Fruit fly (Drosophila melanogaster) whole organism, embryonic: ENCODE measurements around the gene CG4101.
A peak's percentile ranks its signal among the peaks of the same experiment; 100 is the strongest.

Experiments
- Antp ChIP-seq: fragments of 200-800 bp; sonication (Bioruptor generic); optimal IDR thresholded peaks from 3 replicates; lab custom pipeline; 2016; ENCODE audit warnings: missing biosample characterization, missing genetic modification characterization
- Atf6 ChIP-seq: fragments of 200-800 bp; sonication (Bioruptor generic); IDR thresholded peaks from 2 replicates; pipeline ENCODE4 v1.3.6; 2022; ENCODE audit warnings: missing biosample characterization, missing genetic modification characterization
- BEAF-32 ChIP-seq: fragments of 200-800 bp; sonication (Bioruptor generic); optimal IDR thresholded peaks from 3 replicates; lab custom pipeline; 2017; ENCODE audit warnings: missing biosample characterization, missing genetic modification characterization, mild to moderate bottlenecking, moderate library complexity, missing genetic modification reagents
- Bgb ChIP-seq: fragments of 200-800 bp; sonication (Bioruptor generic); IDR thresholded peaks from 2 replicates; pipeline ENCODE4 v1.3.6; 2022; ENCODE audit warnings: missing biosample characterization, missing genetic modification characterization; ENCODE audit not compliant: partially characterized antibody
- Bteb2 ChIP-seq: fragments of 200-800 bp; sonication (Bioruptor generic); optimal IDR thresholded peaks from 2 replicates; lab custom pipeline; 2016; ENCODE audit warnings: missing biosample characterization, missing genetic modification characterization
- CG10147 ChIP-seq: fragments of 200-800 bp; sonication (Bioruptor generic); optimal IDR thresholded peaks from 2 replicates; lab custom pipeline; 2019; ENCODE audit warnings: missing biosample characterization, mild to moderate bottlenecking, missing genetic modification characterization, moderate library complexity
- CG10274 ChIP-seq: fragments of 200-800 bp; sonication (Bioruptor generic); optimal IDR thresholded peaks from 3 replicates; lab custom pipeline; 2017; ENCODE audit warnings: missing biosample characterization, mild to moderate bottlenecking, missing genetic modification characterization
- CG10321 ChIP-seq: fragments of 200-800 bp; sonication (Bioruptor generic); IDR thresholded peaks from 2 replicates; pipeline ENCODE4 v1.3.6; 2022; ENCODE audit warnings: missing biosample characterization, missing genetic modification characterization
- CG10543 ChIP-seq: fragments of 200-800 bp; sonication (Bioruptor generic); optimal IDR thresholded peaks from 3 replicates; lab custom pipeline; 2017; ENCODE audit warnings: missing biosample characterization, mild to moderate bottlenecking, missing genetic modification characterization, moderate library complexity
- CG13287 ChIP-seq: fragments of 200-800 bp; sonication (Bioruptor generic); IDR thresholded peaks from 2 replicates; pipeline ENCODE4 v1.3.6; 2022; ENCODE audit warnings: missing biosample characterization, missing genetic modification characterization; ENCODE audit not compliant: partially characterized antibody
- CG13624 ChIP-seq: fragments of 200-800 bp; sonication (Bioruptor generic); optimal IDR thresholded peaks from 2 replicates; lab custom pipeline; 2016; ENCODE audit warnings: missing biosample characterization, missing genetic modification characterization
- CG14050 ChIP-seq: fragments of 200-800 bp; sonication (Bioruptor generic); IDR thresholded peaks from 3 replicates; pipeline ENCODE4 v1.3.6; 2022; ENCODE audit warnings: missing biosample characterization, missing genetic modification characterization
- CG14710 ChIP-seq: fragments of 200-800 bp; sonication (Bioruptor generic); optimal IDR thresholded peaks from 3 replicates; lab custom pipeline; 2019; ENCODE audit warnings: missing biosample characterization, mild to moderate bottlenecking, missing genetic modification characterization, moderate library complexity
- CG1603 ChIP-seq: fragments of 200-800 bp; sonication (Bioruptor generic); optimal IDR thresholded peaks from 2 replicates; lab custom pipeline; 2019; ENCODE audit warnings: missing biosample characterization, mild to moderate bottlenecking, missing genetic modification characterization, moderate library complexity
- CG16813 ChIP-seq: fragments of 200-800 bp; sonication (Bioruptor generic); IDR thresholded peaks from 3 replicates; pipeline ENCODE4 v1.3.6; 2022; ENCODE audit warnings: missing biosample characterization, missing genetic modification characterization; ENCODE audit not compliant: partially characterized antibody
- CG17829 ChIP-seq: fragments of 200-800 bp; optimal IDR thresholded peaks from 2 replicates; lab custom pipeline; 2019; ENCODE audit warnings: missing biosample characterization, mild to moderate bottlenecking, missing genetic modification characterization, moderate library complexity
- CG2116 ChIP-seq: fragments of 200-800 bp; sonication (Bioruptor generic); optimal IDR thresholded peaks from 3 replicates; lab custom pipeline; 2018; ENCODE audit warnings: missing biosample characterization, mild to moderate bottlenecking, missing genetic modification characterization
- CG2712 ChIP-seq: fragments of 200-800 bp; optimal IDR thresholded peaks from 3 replicates; lab custom pipeline; 2019; ENCODE audit warnings: missing biosample characterization, mild to moderate bottlenecking, missing genetic modification characterization, moderate library complexity
- CG30020 ChIP-seq: fragments of 200-800 bp; optimal IDR thresholded peaks from 2 replicates; lab custom pipeline; 2019; ENCODE audit warnings: missing biosample characterization, mild to moderate bottlenecking, missing genetic modification characterization, moderate library complexity
- CG31365 ChIP-seq: fragments of 200-800 bp; sonication (Bioruptor generic); optimal IDR thresholded peaks from 2 replicates; lab custom pipeline; 2018; ENCODE audit warnings: missing biosample characterization, mild to moderate bottlenecking, missing genetic modification characterization
- CG43689 ChIP-seq: fragments of 200-800 bp; sonication (Bioruptor generic); IDR thresholded peaks from 2 replicates; pipeline ENCODE4 v1.3.6; 2022; ENCODE audit warnings: missing biosample characterization, missing genetic modification characterization
- CG6791 ChIP-seq: fragments of 200-800 bp; sonication (Bioruptor generic); IDR thresholded peaks from 3 replicates; pipeline ENCODE4 v1.3.6; 2022; ENCODE audit warnings: missing biosample characterization, missing genetic modification characterization; ENCODE audit not compliant: partially characterized antibody
- CG7271 ChIP-seq: fragments of 200-800 bp; sonication (Bioruptor generic); optimal IDR thresholded peaks from 2 replicates; lab custom pipeline; 2018; ENCODE audit warnings: missing biosample characterization, mild to moderate bottlenecking, missing genetic modification characterization, moderate library complexity
- CG9797 ChIP-seq: fragments of 200-800 bp; sonication (Bioruptor generic); optimal IDR thresholded peaks from 3 replicates; lab custom pipeline; 2018; ENCODE audit warnings: missing biosample characterization, mild to moderate bottlenecking, missing genetic modification characterization
- Dll ChIP-seq: fragments of 200-800 bp; sonication (Bioruptor generic); IDR thresholded peaks from 4 replicates; pipeline ENCODE4 v1.3.6; 2022; ENCODE audit warnings: missing biosample characterization, missing genetic modification characterization; ENCODE audit not compliant: partially characterized antibody
- Hr78 ChIP-seq, 2 experiments: fragments of 200-800 bp in 1 of 2; fragments of >200 bp in 1 of 2; sonication (Bioruptor generic) in 1 of 2; optimal IDR thresholded peaks; 2 replicates each; lab custom pipeline; 2017 to 2019; ENCODE audit warnings: missing biosample characterization in 2 of 2, missing genetic modification characterization in 2 of 2, mild to moderate bottlenecking in 1 of 2, moderate library complexity in 1 of 2
- Myb ChIP-seq: fragments of 200-800 bp; sonication (Bioruptor generic); optimal IDR thresholded peaks from 2 replicates; lab custom pipeline; 2016; ENCODE audit warnings: missing biosample characterization, missing genetic modification characterization
- NfI ChIP-seq: fragments of 200-800 bp; sonication (Bioruptor generic); optimal IDR thresholded peaks from 3 replicates; lab custom pipeline; 2018; ENCODE audit warnings: missing biosample characterization, mild to moderate bottlenecking, missing genetic modification characterization, moderate library complexity
- YL-1 ChIP-seq: fragments of 200-800 bp; sonication (Bioruptor generic); optimal IDR thresholded peaks from 3 replicates; lab custom pipeline; 2017; ENCODE audit warnings: missing biosample characterization, mild to moderate bottlenecking, missing genetic modification characterization
- ab ChIP-seq: fragments of 200-800 bp; sonication (Bioruptor generic); optimal IDR thresholded peaks from 2 replicates; lab custom pipeline; 2016; ENCODE audit warnings: missing biosample characterization, missing genetic modification characterization
- ato ChIP-seq: fragments of 200-800 bp; sonication (Bioruptor generic); IDR thresholded peaks from 2 replicates; pipeline ENCODE4 v1.3.6; 2022; ENCODE audit warnings: missing biosample characterization, missing genetic modification characterization; ENCODE audit not compliant: partially characterized antibody
- az2 ChIP-seq: fragments of 200-800 bp; sonication (Bioruptor generic); optimal IDR thresholded peaks from 3 replicates; lab custom pipeline; 2016; ENCODE audit warnings: missing biosample characterization, missing genetic modification characterization
- bbx ChIP-seq: fragments of 200-800 bp; sonication (Bioruptor generic); IDR thresholded peaks from 2 replicates; pipeline ENCODE4 v1.3.6; 2022; ENCODE audit warnings: missing biosample characterization, missing genetic modification characterization; ENCODE audit not compliant: partially characterized antibody
- chinmo ChIP-seq: fragments of 200-800 bp; sonication (Bioruptor generic); IDR thresholded peaks from 4 replicates; pipeline ENCODE4 v1.3.6; 2022; ENCODE audit warnings: missing biosample characterization, missing genetic modification characterization; ENCODE audit not compliant: partially characterized antibody
- gcm2 ChIP-seq: fragments of 200-800 bp; sonication (Bioruptor generic); optimal IDR thresholded peaks from 2 replicates; lab custom pipeline; 2016; ENCODE audit warnings: missing biosample characterization, missing genetic modification characterization
- ham ChIP-seq: fragments of 200-800 bp; sonication (Bioruptor generic); IDR thresholded peaks from 2 replicates; pipeline ENCODE4 v1.3.6; 2022; ENCODE audit warnings: missing biosample characterization, missing genetic modification characterization
- hbn ChIP-seq: fragments of 200-800 bp; sonication (Bioruptor generic); IDR thresholded peaks from 2 replicates; pipeline ENCODE4 v1.3.6; 2022; ENCODE audit warnings: missing biosample characterization, missing genetic modification characterization; ENCODE audit not compliant: partially characterized antibody
- inv ChIP-seq: fragments of 200-800 bp; sonication (Bioruptor generic); IDR thresholded peaks from 2 replicates; pipeline ENCODE4 v1.3.6; 2022; ENCODE audit warnings: missing biosample characterization, missing genetic modification characterization; ENCODE audit not compliant: partially characterized antibody
- kah ChIP-seq: fragments of 200-800 bp; sonication (Bioruptor generic); optimal IDR thresholded peaks from 2 replicates; lab custom pipeline; 2018; ENCODE audit warnings: missing biosample characterization, mild to moderate bottlenecking, missing genetic modification characterization
- knrl ChIP-seq: fragments of 200-800 bp; sonication (Bioruptor generic); IDR thresholded peaks from 3 replicates; pipeline ENCODE4 v1.3.6; 2022; ENCODE audit warnings: missing biosample characterization, missing genetic modification characterization; ENCODE audit not compliant: partially characterized antibody
- lilli ChIP-seq: fragments of 200-800 bp; sonication (Bioruptor generic); optimal IDR thresholded peaks from 3 replicates; lab custom pipeline; 2016; ENCODE audit warnings: missing biosample characterization, missing genetic modification characterization
- nom ChIP-seq: fragments of 200-800 bp; sonication (Bioruptor generic); optimal IDR thresholded peaks from 2 replicates; lab custom pipeline; 2017; ENCODE audit warnings: missing biosample characterization, missing genetic modification characterization, mild to moderate bottlenecking, moderate library complexity, missing genetic modification reagents
- phol ChIP-seq: fragments of 200-800 bp; sonication (Bioruptor generic); optimal IDR thresholded peaks from 3 replicates; lab custom pipeline; 2018; ENCODE audit warnings: missing biosample characterization, mild to moderate bottlenecking, missing genetic modification characterization, moderate library complexity
- pzg ChIP-seq: fragments of 200-800 bp; sonication (Bioruptor generic); optimal IDR thresholded peaks from 3 replicates; lab custom pipeline; 2018; ENCODE audit warnings: missing biosample characterization, mild to moderate bottlenecking, missing genetic modification characterization, moderate library complexity
- row ChIP-seq: fragments of 200-800 bp; sonication (Bioruptor generic); IDR thresholded peaks from 3 replicates; pipeline ENCODE4 v1.3.6; 2022; ENCODE audit warnings: missing biosample characterization, missing genetic modification characterization
- trem ChIP-seq: fragments of 200-800 bp; optimal IDR thresholded peaks from 3 replicates; lab custom pipeline; 2019; ENCODE audit warnings: missing biosample characterization, mild to moderate bottlenecking, missing genetic modification characterization, moderate library complexity
- unc-4 ChIP-seq: fragments of 200-800 bp; sonication (Bioruptor generic); IDR thresholded peaks from 2 replicates; pipeline ENCODE4 v1.3.6; 2022; ENCODE audit warnings: missing biosample characterization, missing genetic modification characterization; ENCODE audit not compliant: partially characterized antibody
- zf30C ChIP-seq: fragments of 200-800 bp; sonication (Bioruptor generic); optimal IDR thresholded peaks from 3 replicates; lab custom pipeline; 2018; ENCODE audit warnings: missing biosample characterization, mild to moderate bottlenecking, missing genetic modification characterization

Gene CG4101

DNA sequence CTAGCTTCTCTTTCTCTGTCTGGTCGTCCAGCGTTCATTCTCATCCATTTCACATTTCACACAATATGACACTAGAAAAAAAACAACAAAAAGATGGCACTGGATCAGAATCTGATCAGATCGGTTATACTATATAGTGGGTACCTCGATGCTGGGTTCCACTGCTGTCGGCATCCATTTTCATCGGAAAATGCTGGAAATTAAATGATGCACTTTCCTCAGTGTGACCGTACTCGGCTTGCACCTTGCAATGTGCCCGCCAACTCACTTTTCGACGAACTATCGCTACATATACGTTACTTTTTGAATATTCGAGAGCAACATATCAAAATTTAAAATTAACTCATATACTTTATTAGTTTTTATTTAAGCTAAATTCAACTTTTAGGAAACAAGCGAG lies 21.4 kb upstream of the CG4101 start, which contains the start of gene tra:
Gene tra (minus strand): TSS at position 191 of the 400 bp plus-strand sequence.
- TF ChIP-seq CG17829 (tag; lab: Kevin White, UChicago) (peak; percentile 26), YL-1 (GFP tag; lab: Kevin White, UChicago) (peak; percentile 31), ab (GFP tag; lab: Kevin White, UChicago) (no peak), az2 (GFP tag; lab: Kevin White, UChicago) (no peak), CG1603 (peak; percentile 71), Atf6 (no peak), bbx (GFP tag; lab: Robert Waterston, UW) (peak; percentile 66), ham (GFP tag; lab: Robert Waterston, UW) (no peak), CG30020 (tag; lab: Kevin White, UChicago) (peak; percentile 7), Bgb (GFP tag; lab: Robert Waterston, UW) (peak; percentile 57), CG2712 (tag; lab: Kevin White, UChicago) (peak; percentile 27), Dll (peak; percentile 72; the same call in 3 of the 4 replicates), trem (tag; lab: Kevin White, UChicago) (peak; percentile 65), CG9797 (GFP tag; lab: Kevin White, UChicago) (peak; percentile 91), kah (no peak), Bteb2 (GFP tag; lab: Kevin White, UChicago) (no peak), zf30C (GFP tag; lab: Kevin White, UChicago) (no peak), chinmo (GFP tag; lab: Robert Waterston, UW) (peak; percentile 88; the same call in 2 of the 4 replicates), lilli (GFP tag; lab: Kevin White, UChicago) (no peak), pzg (GFP tag; lab: Kevin White, UChicago) (peak; percentile 58), CG14710 (tag; lab: Kevin White, UChicago) (peak; percentile 66), row (GFP tag; lab: Robert Waterston, UW) (0 out of 3 replicates have a peak, but pooled peaks have one; percentile 11), nom (GFP tag; lab: Kevin White, UChicago) (peak; percentile 36), CG13624 (GFP tag; lab: Kevin White, UChicago) (no peak), CG10147 (no peak), hbn (GFP tag; lab: Robert Waterston, UW) (peak; percentile 53), CG7271 (tag; lab: Kevin White, UChicago) (no peak), CG31365 (tag; lab: Kevin White, UChicago) (no peak), CG10543 (GFP tag; lab: Kevin White, UChicago) (no peak), phol (tag; lab: Kevin White, UChicago) (peak; percentile 73), CG10321 (no peak), Hr78 (GFP tag; optimal IDR thresholded peaks at IDR 0.05; lab: Kevin White, UChicago) (no peak), CG16813 (peak; percentile 61), unc-4 (GFP tag; lab: Robert Waterston, UW) (peak; percentile 68), CG14050 (GFP tag; lab: Robert Waterston, UW) (no peak), inv (peak; percentile 38; the same call in 1 of the 2 replicates), CG2116 (GFP tag; lab: Kevin White, UChicago) (peak; percentile 60), CG6791 (peak; percentile 70), BEAF-32 (peak; percentile 75), gcm2 (no peak), CG43689 (GFP tag; lab: Robert Waterston, UW) (no peak), Myb (GFP tag; lab: Kevin White, UChicago) (peak; percentile 96), ato (GFP tag; lab: Robert Waterston, UW) (peak; percentile 15; the same call in 1 of the 2 replicates), CG10274 (GFP tag; lab: Kevin White, UChicago) (no peak), NfI (no peak), CG13287 (GFP tag; lab: Robert Waterston, UW) (peak; percentile 74), knrl (GFP tag; lab: Robert Waterston, UW) (peak; percentile 57; the same call in 2 of the 3 replicates), Antp (GFP tag; lab: Kevin White, UChicago) (no peak)
